Worm (Caenorhabditis elegans): ENCODE results near the gene spp-22.

Gene spp-22

ce11 chrX:7233127-7234073 lies 21.9 kb downstream of the spp-22 start:
- TF ChIP-seq elt-2 (tag; optimal IDR thresholded peaks at IDR 0.05), result peak; percentile 38
- peak; percentile 34 for TF ChIP-seq ceh-34 (tag; optimal IDR thresholded peaks at IDR 0.05)
- TF ChIP-seq tbx-7 (tag; optimal IDR thresholded peaks at IDR 0.05), result no peak

- TF ChIP-seq ceh-22 (tag; optimal IDR thresholded peaks at IDR 0.05), result no peak
- TF ChIP-seq ama-1 (optimal IDR thresholded peaks at IDR 0.05), result no peak
- TF ChIP-seq pag-3 (tag; optimal IDR thresholded peaks at IDR 0.05; ENCODE audit: borderline replicate concordance), result no peak
- no peak for TF ChIP-seq zip-5 (tag; optimal IDR thresholded peaks at IDR 0.05)
These were observed 22.6 kb downstream of the spp-22 start for ce11 chrX:7234074-7234453.

DNA sequence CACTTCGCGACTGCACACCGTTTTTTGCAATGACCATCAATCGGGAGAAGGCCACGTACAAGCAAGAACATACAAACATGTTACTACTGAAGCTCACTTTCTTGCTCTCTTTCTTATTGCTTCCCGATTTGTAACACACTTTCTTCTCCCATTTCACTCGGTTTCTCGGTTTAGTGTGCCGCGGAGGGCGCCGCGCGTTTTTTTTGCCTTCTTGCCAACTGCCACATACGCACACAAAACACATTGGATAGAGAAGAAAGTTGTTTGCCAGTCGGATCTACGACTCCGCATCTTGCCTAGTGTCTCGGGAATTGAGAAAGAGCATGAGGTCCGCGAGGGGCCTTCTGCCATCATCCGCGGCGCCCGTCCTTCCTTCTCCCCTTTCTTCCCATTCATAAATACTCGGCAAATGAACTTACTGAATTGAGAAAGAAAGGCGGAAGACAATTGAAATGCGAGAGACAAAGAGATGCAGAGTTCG lies 23.3 kb downstream of the spp-22 start:
- peak; percentile 61 for TF ChIP-seq hlh-6 (tag; optimal IDR thresholded peaks at IDR 0.05)
- TF ChIP-seq tbx-2 (tag; optimal IDR thresholded peaks at IDR 0.05), result peak; percentile 10
- TF ChIP-seq pqm-1 (tag; optimal IDR thresholded peaks at IDR 0.05), result no peak
- TF ChIP-seq dmd-4 (tag; optimal IDR thresholded peaks at IDR 0.05; ENCODE audit: borderline replicate concordance), result peak; percentile 30
- no peak for TF ChIP-seq lin-11 (tag; optimal IDR thresholded peaks at IDR 0.05)
- peak; percentile 49 for TF ChIP-seq ceh-14 (tag; optimal IDR thresholded peaks at IDR 0.05)
- peak; percentile 66 for TF ChIP-seq ceh-34 (tag; optimal IDR thresholded peaks at IDR 0.05)
- TF ChIP-seq ceh-6 (GFP tag; optimal IDR thresholded peaks at IDR 0.05), result peak; percentile 30
- TF ChIP-seq unc-86 (tag; optimal IDR thresholded peaks at IDR 0.05), result no peak
- peak; percentile 91 for TF ChIP-seq unc-42 (tag; optimal IDR thresholded peaks at IDR 0.05)
- TF ChIP-seq syd-9 (tag; optimal IDR thresholded peaks at IDR 0.05), result peak; percentile 1
- no peak for TF ChIP-seq ceh-22 (tag; optimal IDR thresholded peaks at IDR 0.05)
- TF ChIP-seq K02D7.2 (tag; optimal IDR thresholded peaks at IDR 0.05), result no peak
- peak; percentile 12 for TF ChIP-seq fkh-10 (GFP tag; optimal IDR thresholded peaks at IDR 0.05)
- TF ChIP-seq odd-2 (tag; optimal IDR thresholded peaks at IDR 0.05), result no peak
- TF ChIP-seq pros-1 (tag; optimal IDR thresholded peaks at IDR 0.05), result no peak
- TF ChIP-seq hlh-30 (tag; optimal IDR thresholded peaks at IDR 0.05; ENCODE audit: insufficient read depth), result no peak
- TF ChIP-seq gmeb-2 (tag; optimal IDR thresholded peaks at IDR 0.05), result no peak
- no peak for TF ChIP-seq rnt-1 (tag; optimal IDR thresholded peaks at IDR 0.05)
- TF ChIP-seq ref-2 (tag; optimal IDR thresholded peaks at IDR 0.05), result peak; percentile 27
- TF ChIP-seq pax-1 (tag; optimal IDR thresholded peaks at IDR 0.05), result no peak
- TF ChIP-seq F13H6.1 (tag; optimal IDR thresholded peaks at IDR 0.05), result peak; percentile 50
- TF ChIP-seq nfya-1 (tag; optimal IDR thresholded peaks at IDR 0.05), result peak; percentile 14
- TF ChIP-seq ceh-31 (tag; optimal IDR thresholded peaks at IDR 0.05), result peak; percentile 57
- TF ChIP-seq ceh-18 (tag; optimal IDR thresholded peaks at IDR 0.05), result peak; percentile 93

DNA sequence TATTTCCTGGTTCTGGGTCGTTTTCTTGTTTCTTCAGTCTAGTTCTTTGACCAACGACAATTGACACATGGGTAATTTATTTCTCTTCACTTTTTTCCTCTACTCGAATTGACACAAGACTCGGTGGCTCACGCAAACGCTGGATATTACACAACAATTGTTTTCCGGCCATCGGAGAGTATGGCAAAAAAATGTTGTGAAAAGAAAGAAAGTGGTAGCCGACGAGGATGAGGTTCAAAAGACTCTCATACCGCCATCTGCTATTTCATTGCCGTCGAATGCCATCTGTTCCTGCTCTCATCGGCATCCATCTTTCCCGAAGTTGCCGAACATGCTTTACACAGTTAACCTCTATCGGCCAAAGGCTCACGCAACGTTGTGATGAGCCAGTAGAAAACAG lies 25.2 kb downstream of the spp-22 start:
- no peak for TF ChIP-seq fkh-6 (tag; optimal IDR thresholded peaks at IDR 0.05)
- no peak for TF ChIP-seq hlh-6 (tag; optimal IDR thresholded peaks at IDR 0.05)
- peak; percentile 61 for TF ChIP-seq hlh-8 (tag; optimal IDR thresholded peaks at IDR 0.05)
- no peak for TF ChIP-seq Y22D7AL.16 (tag; optimal IDR thresholded peaks at IDR 0.05)
- TF ChIP-seq ceh-18 (tag; optimal IDR thresholded peaks at IDR 0.05), result peak; percentile 69
- TF ChIP-seq sdc-2 (tag; optimal IDR thresholded peaks at IDR 0.05), result no peak
- TF ChIP-seq C08G9.2 (tag; optimal IDR thresholded peaks at IDR 0.05), result no peak
- no peak for TF ChIP-seq madf-2 (tag; optimal IDR thresholded peaks at IDR 0.05)
- TF ChIP-seq ceh-31 (tag; optimal IDR thresholded peaks at IDR 0.05), result no peak
- no peak for TF ChIP-seq che-1 (tag; optimal IDR thresholded peaks at IDR 0.05)
- TF ChIP-seq elt-2 (tag; optimal IDR thresholded peaks at IDR 0.05), result no peak
- no peak for TF ChIP-seq K02D7.2 (tag; optimal IDR thresholded peaks at IDR 0.05)
- peak; percentile 67 for TF ChIP-seq unc-55 (GFP tag; optimal IDR thresholded peaks at IDR 0.05)
- no peak for TF ChIP-seq elt-4 (tag; optimal IDR thresholded peaks at IDR 0.05)
- no peak for TF ChIP-seq ceh-6 (GFP tag; optimal IDR thresholded peaks at IDR 0.05)
- TF ChIP-seq K09A11.1 (tag; optimal IDR thresholded peaks at IDR 0.05; ENCODE audit: insufficient read depth), result no peak
- no peak for TF ChIP-seq ttx-3 (tag; optimal IDR thresholded peaks at IDR 0.05)
- no peak for TF ChIP-seq ceh-30 (tag; optimal IDR thresholded peaks at IDR 0.05)
- TF ChIP-seq hlh-13 (GFP tag; optimal IDR thresholded peaks at IDR 0.05), result no peak
- TF ChIP-seq fkh-10 (GFP tag; optimal IDR thresholded peaks at IDR 0.05), result no peak
- peak; percentile 0 for TF ChIP-seq pat-9 (tag; optimal IDR thresholded peaks at IDR 0.05)
- TF ChIP-seq sox-4 (tag; optimal IDR thresholded peaks at IDR 0.05), result no peak
- no peak for TF ChIP-seq ceh-22 (tag; optimal IDR thresholded peaks at IDR 0.05)

All from whole organism, late embryonic.